Worm (Caenorhabditis elegans) whole organism, midembryonic: ENCODE results near the gene nlp-48.
"Not testable (repeated sequence)": the region's sequence is repeated elsewhere in the genome, so short reads cannot be mapped to it uniquely, and the experiment has no call there.

Experiments
- T22C8.4 ChIP-seq: fragments of 200-800 bp; sonication (Bioruptor generic); IDR thresholded peaks from 2 replicates; pipeline ENCODE4 v1.3.6; 2022; ENCODE audit warnings: missing genetic modification characterization, missing compliant biosample characterization
- cog-1 ChIP-seq: sonication (generic microtip); optimal IDR thresholded peaks from 2 replicates; lab custom pipeline; 2016; ENCODE audit warnings: missing genetic modification characterization, missing compliant biosample characterization
- flt-1 ChIP-seq: fragments of 200-800 bp; sonication (Bioruptor generic); IDR thresholded peaks from 2 replicates; pipeline ENCODE4 v1.3.6; 2022; ENCODE audit warnings: missing genetic modification characterization, missing compliant biosample characterization
- klf-2 ChIP-seq: fragments of 200-800 bp; sonication (Bioruptor generic); conservative IDR thresholded peaks from 2 replicates; pipeline ENCODE4 v1.3.6; 2022; ENCODE audit warnings: missing genetic modification reagents, missing genetic modification characterization, missing compliant biosample characterization
- med-1 ChIP-seq: sonication (generic microtip); optimal IDR thresholded peaks from 2 replicates; lab custom pipeline; 2017; ENCODE audit warnings: missing genetic modification characterization, mild to moderate bottlenecking, missing compliant biosample characterization, antibody characterized with exemption, missing genetic modification reagents; ENCODE audit not compliant: insufficient read depth
- ref-1 ChIP-seq: fragments of 200-800 bp; sonication (Bioruptor generic); conservative IDR thresholded peaks from 2 replicates; pipeline ENCODE4 v1.3.6; 2022; ENCODE audit warnings: missing genetic modification reagents, missing genetic modification characterization, missing compliant biosample characterization
- tab-1 ChIP-seq: fragments of 200-800 bp; sonication (Bioruptor generic); IDR thresholded peaks from 2 replicates; pipeline ENCODE4 v1.3.6; 2022; ENCODE audit warnings: missing genetic modification characterization, missing compliant biosample characterization
- ztf-23 ChIP-seq: fragments of 200-800 bp; sonication (Bioruptor generic); IDR thresholded peaks from 2 replicates; pipeline ENCODE4 v1.3.6; 2022; ENCODE audit warnings: missing genetic modification reagents, missing genetic modification characterization, missing compliant biosample characterization
- ztf-29 ChIP-seq: fragments of 200-800 bp; sonication (Bioruptor generic); IDR thresholded peaks from 2 replicates; pipeline ENCODE4 v1.3.6; 2022; ENCODE audit warnings: missing genetic modification reagents, missing genetic modification characterization, missing compliant biosample characterization

nlp-48 gene

DNA sequence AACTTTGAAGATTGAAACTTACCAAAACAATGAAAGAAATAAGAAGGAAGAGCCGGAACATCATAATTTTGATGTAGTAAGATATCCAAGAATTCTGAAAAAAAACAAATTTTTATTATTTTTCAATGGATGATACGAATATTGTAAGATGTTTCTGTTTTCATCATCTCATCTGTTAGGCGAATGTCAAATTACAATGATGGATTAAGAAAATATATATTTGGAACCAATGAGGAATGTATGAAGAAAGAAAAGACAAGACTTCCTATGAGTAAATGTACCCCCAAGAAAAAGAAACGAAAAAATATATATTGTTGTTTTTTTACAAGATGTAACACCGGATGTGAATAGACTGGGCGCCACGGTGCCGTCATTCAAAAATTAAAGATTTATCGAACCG lies 25.4 kb upstream of the nlp-48 start, which contains the start of gene T26G10.5:
TSS of gene T26G10.5 (minus strand) at position 101 of the 400 bp plus-strand sequence.
- no peak for TF ChIP-seq ztf-23
- TF ChIP-seq med-1 (GFP tag; lab: Kevin White, UChicago), result no peak
- no peak for TF ChIP-seq cog-1 (tag; lab: Kevin White, UChicago)
- no peak for TF ChIP-seq T22C8.4 (GFP tag; lab: Robert Waterston, UW)
- TF ChIP-seq klf-2 (GFP tag; lab: Robert Waterston, UW), result no peak
- TF ChIP-seq tab-1 (GFP tag; lab: Robert Waterston, UW), result no peak
- no peak for TF ChIP-seq ztf-29 (GFP tag; lab: Robert Waterston, UW)
- TF ChIP-seq ref-1 (GFP tag; lab: Robert Waterston, UW), result no peak
- no peak for TF ChIP-seq flt-1 (GFP tag; lab: Robert Waterston, UW)

DNA sequence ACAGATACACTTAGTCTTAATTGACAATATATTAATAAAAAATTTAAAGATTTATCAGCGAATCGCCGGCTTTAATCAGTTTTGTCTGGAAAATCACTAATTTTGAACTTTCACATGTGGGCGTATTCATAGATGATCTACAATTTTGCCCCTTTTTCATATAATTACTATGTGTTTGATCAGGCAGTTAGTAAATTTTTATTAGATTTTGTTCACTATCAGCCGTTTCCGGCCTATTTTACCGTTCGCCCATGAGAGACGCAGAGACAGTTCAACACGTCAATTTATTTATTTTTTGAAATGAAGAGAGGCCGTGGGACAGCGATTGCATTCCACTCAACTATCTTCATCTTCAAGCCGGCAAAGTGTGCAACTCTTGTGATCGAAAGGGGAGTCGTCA lies 19.3 kb upstream of the nlp-48 start, which contains the start of gene T26G10.4:
TSS of gene T26G10.4 (plus strand) at position 301 of the 400 bp plus-strand sequence.
- not testable (repeated sequence) for TF ChIP-seq ztf-23; cog-1 (tag; lab: Kevin White, UChicago); T22C8.4 (GFP tag; lab: Robert Waterston, UW)

- TF ChIP-seq T22C8.4 (GFP tag; lab: Robert Waterston, UW), result no peak
- no peak for TF ChIP-seq ztf-23
- no peak for TF ChIP-seq klf-2 (GFP tag; lab: Robert Waterston, UW)
- no peak for TF ChIP-seq ztf-29 (GFP tag; lab: Robert Waterston, UW)
- no peak for TF ChIP-seq med-1 (GFP tag; lab: Kevin White, UChicago)
Measured at ce11 chrIII:9413340-9413739, 12.4 kb upstream of the nlp-48 start, which contains the start of gene T26G10.3. Gene T26G10.3 (minus strand): TSS chrIII:9413440.

DNA sequence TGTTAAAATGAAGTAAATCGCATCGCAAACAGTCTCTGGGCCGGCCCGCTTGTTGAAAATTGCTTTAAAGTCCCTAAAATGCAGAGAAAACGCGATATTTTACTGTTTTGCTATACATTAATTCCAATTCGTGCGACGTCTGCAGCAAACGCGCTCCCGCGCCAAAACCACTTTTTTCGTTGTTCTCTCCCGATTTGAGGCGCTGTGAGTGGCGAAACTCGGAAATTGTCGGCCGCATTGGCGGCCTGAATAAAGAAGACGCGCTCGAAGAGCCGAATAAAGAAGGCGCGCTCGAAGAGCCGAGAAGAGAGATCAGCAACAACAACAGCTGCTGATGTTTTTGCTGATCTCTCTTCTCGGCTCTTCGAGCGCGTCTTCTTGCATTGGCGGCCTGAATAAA lies 7.4 kb upstream of the nlp-48 start:
- 0 out of 2 replicates have a peak, but pooled peaks have one; percentile 45 for TF ChIP-seq tab-1 (GFP tag; lab: Robert Waterston, UW)

ce11 chrIII:9406600-9406999 lies 5.7 kb upstream of the nlp-48 start, which contains the start of gene T26G10.1:
Gene T26G10.1 (minus strand): TSS chrIII:9406641.
- TF ChIP-seq tab-1 (GFP tag; lab: Robert Waterston, UW), result no peak
- TF ChIP-seq ztf-23, result peak; percentile 47; the same call in 1 of the 2 replicates

ce11 chrIII:9393114-9393780 lies 7.7 kb downstream of the nlp-48 start, which contains the start of the genes gpr-2 and rgr-1:
Gene gpr-2 (minus strand): TSS chrIII:9393164.
Gene rgr-1 (plus strand): TSS chrIII:9393730.
- TF ChIP-seq tab-1 (GFP tag; lab: Robert Waterston, UW), result no peak
- TF ChIP-seq med-1 (GFP tag; lab: Kevin White, UChicago), result no peak
- TF ChIP-seq ztf-29 (GFP tag; lab: Robert Waterston, UW), result no peak
- no peak for TF ChIP-seq ztf-23
- TF ChIP-seq T22C8.4 (GFP tag; lab: Robert Waterston, UW), result no peak
- no peak for TF ChIP-seq klf-2 (GFP tag; lab: Robert Waterston, UW)
- no peak for TF ChIP-seq cog-1 (tag; lab: Kevin White, UChicago)
- no peak for TF ChIP-seq ref-1 (GFP tag; lab: Robert Waterston, UW)
- no peak for TF ChIP-seq flt-1 (GFP tag; lab: Robert Waterston, UW)

DNA sequence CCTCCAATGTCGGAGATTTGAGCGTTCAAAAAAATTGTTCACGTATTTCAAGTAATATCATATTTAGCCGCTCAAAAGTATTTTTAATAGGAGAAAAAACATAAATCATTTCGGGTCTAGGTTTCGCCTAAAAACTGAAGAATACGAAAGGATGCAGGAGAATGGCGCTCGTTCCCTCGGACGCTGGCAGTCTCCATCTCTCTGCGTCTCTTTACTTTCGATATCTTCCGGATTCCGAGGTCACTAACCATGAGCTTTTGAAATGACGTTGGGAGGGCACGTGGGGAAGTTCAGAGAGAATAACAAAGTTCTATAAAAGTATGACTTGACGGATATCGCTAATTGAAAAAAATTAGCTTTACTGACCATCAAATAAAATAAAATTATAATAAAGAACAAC lies 10.0 kb downstream of the nlp-48 start:
- TF ChIP-seq ref-1 (GFP tag; lab: Robert Waterston, UW) (no peak), klf-2 (GFP tag; lab: Robert Waterston, UW) (no peak), ztf-23 (no peak), cog-1 (tag; lab: Kevin White, UChicago) (no peak), tab-1 (GFP tag; lab: Robert Waterston, UW) (no peak), ztf-29 (GFP tag; lab: Robert Waterston, UW) (no peak), med-1 (GFP tag; lab: Kevin White, UChicago) (no peak), flt-1 (GFP tag; lab: Robert Waterston, UW) (no peak), T22C8.4 (GFP tag; lab: Robert Waterston, UW) (no peak)

- TF ChIP-seq T22C8.4 (GFP tag; lab: Robert Waterston, UW) (no peak), ztf-23 (no peak)
Measured at ce11 chrIII:9390007-9390406, 10.9 kb downstream of the nlp-48 start, which contains the start of gene slc-17.2. Gene slc-17.2 (minus strand): TSS chrIII:9390107.

DNA sequence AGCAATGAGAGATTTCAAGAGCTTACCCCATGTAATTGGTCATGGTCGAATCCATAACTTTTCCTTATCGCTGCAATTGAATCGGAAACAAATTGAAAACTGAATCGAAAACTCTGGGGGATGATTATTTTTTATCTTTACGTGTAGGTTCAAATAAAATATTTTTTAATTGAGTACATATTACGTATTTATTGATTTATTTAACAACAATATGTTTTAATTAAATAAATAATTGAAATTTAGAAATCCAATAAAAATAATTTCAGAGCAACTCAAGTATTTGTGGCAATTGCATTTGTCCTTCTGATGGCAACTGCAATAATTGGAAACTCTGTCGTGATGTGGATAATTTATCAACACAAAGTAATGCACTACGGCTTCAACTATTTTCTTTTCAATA lies 15.4 kb downstream of the nlp-48 start, which contains the start of gene C38C10.3:
TSS of gene C38C10.3 (minus strand) at position 101 of the 400 bp plus-strand sequence.
- TF ChIP-seq med-1 (GFP tag; lab: Kevin White, UChicago) (no peak), tab-1 (GFP tag; lab: Robert Waterston, UW) (no peak), cog-1 (tag; lab: Kevin White, UChicago) (no peak), flt-1 (GFP tag; lab: Robert Waterston, UW) (no peak), ref-1 (GFP tag; lab: Robert Waterston, UW) (no peak)

DNA sequence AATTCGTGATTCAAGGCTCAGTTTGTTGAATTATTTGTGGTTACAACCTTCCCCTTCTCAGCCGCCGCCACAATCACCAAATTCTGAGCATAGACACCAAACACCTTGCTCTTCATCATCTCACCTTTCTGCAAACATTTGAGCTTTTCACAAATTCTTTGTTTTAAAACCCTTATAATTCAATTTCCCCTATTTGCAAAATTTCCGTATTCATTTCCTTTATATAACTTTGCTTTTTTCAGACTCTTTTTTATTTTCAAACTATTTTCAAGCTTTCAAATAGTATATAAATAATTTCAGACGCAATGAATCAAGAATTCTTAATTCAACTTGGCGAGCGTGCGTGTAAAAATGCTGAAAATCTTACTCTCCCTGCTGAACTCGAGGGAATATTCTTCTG lies 17.4 kb downstream of the nlp-48 start, which contains the start of gene tkr-1:
TSS of gene tkr-1 (plus strand) at position 301 of the 400 bp plus-strand sequence.
- TF ChIP-seq tab-1 (GFP tag; lab: Robert Waterston, UW) (no peak), cog-1 (tag; lab: Kevin White, UChicago) (no peak), med-1 (GFP tag; lab: Kevin White, UChicago) (no peak), ztf-29 (GFP tag; lab: Robert Waterston, UW) (no peak), ref-1 (GFP tag; lab: Robert Waterston, UW) (no peak), klf-2 (GFP tag; lab: Robert Waterston, UW) (no peak), T22C8.4 (GFP tag; lab: Robert Waterston, UW) (no peak), flt-1 (GFP tag; lab: Robert Waterston, UW) (no peak), ztf-23 (no peak)
